Worm (Caenorhabditis elegans) whole organism, L3 larva: ENCODE results near the gene cyb-2.1.

ENCODE experiments used
- ceh-16 ChIP-seq: sonication (generic microtip); optimal IDR thresholded peaks from 2 replicates; lab custom pipeline; 2017; ENCODE audit warnings: missing biosample characterization, missing genetic modification characterization
- daf-12 ChIP-seq: fragments of 150-350 bp; optimal IDR thresholded peaks from 2 replicates; lab custom pipeline; 2014; ENCODE audit warnings: missing biosample characterization, missing genetic modification reagents, missing genetic modification characterization
- egl-5 ChIP-seq: fragments of 150-350 bp; optimal IDR thresholded peaks from 2 replicates; lab custom pipeline; 2017; ENCODE audit warnings: missing biosample characterization, missing genetic modification reagents, missing genetic modification characterization, inconsistent platforms
- eor-1 ChIP-seq, 2 experiments: fragments of 150-350 bp; optimal IDR thresholded peaks; 2 replicates each; lab custom pipeline; 2014 to 2018; ENCODE audit warnings: missing biosample characterization in 2 of 2, missing genetic modification characterization in 2 of 2
- unc-39 ChIP-seq: sonication (generic microtip); optimal IDR thresholded peaks from 4 replicates; lab custom pipeline; 2017; ENCODE audit warnings: missing biosample characterization, missing genetic modification characterization

ce11 chrIV:10975968-10976367, 9.8 kb upstream of the cyb-2.1 start:
- no peak for TF ChIP-seq egl-5 (tag; lab: Kevin White, UChicago)
- no peak for TF ChIP-seq unc-39
- no peak for TF ChIP-seq ceh-16 (tag; lab: Kevin White, UChicago)
- no peak for TF ChIP-seq daf-12 (tag; lab: Kevin White, UChicago)
- no peak for TF ChIP-seq eor-1 (tag; optimal IDR thresholded peaks at IDR 0.05; lab: Kevin White, UChicago)
